Worm (Caenorhabditis elegans): ENCODE results near the gene ppfr-4.
"Not testable (repeated sequence)": the region's sequence is repeated elsewhere in the genome, so short reads cannot be mapped to it uniquely, and the experiment has no call there.

ppfr-4 gene

DNA sequence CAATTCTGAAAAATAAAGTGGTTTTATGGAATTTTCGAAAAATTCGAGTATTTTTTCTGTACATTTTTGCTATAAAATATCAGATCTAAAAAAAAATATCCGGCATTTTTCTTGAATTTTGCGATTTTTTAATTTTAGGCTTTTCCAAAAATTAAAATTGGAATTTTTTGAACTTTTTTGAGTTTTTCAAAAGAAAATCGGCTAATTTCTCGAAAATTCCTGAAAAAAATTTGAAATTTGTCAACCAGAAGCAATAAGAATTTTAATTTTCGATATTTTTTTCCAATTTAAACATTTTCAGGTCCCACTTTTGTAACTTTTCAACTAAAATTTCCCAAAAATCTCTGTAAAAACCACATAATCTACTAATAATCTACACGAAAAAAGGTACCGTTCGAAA is 16.1 kb upstream of the ppfr-4 start, which contains the start of gene Y71H2B.11:
Gene Y71H2B.11 (plus strand): TSS at position 301 of the 400 bp plus-strand sequence.
- TF ChIP-seq lim-7 (GFP tag; IDR thresholded peaks at IDR 0.05): no peak
- TF ChIP-seq ceh-32 (tag; optimal IDR thresholded peaks at IDR 0.05; ENCODE audit: poor library complexity): no peak

ce11 chrIII:2607717-2608116 is 12.0 kb upstream of the ppfr-4 start, which contains the start of gene Y71H2B.5:
Gene Y71H2B.5, plus strand, starts transcription at chrIII:2608017.
- not testable (repeated sequence) for TF ChIP-seq arid-1 (GFP tag; conservative IDR thresholded peaks at IDR 0.05); F49E8.2 (tag; optimal IDR thresholded peaks at IDR 0.05; ENCODE audit: borderline replicate concordance); hmg-1.1 (GFP tag; IDR thresholded peaks at IDR 0.05)

- TF ChIP-seq unc-62 (GFP tag; optimal IDR thresholded peaks at IDR 0.05 in 1 of 2) (peak in 1 of 2 experiments; percentile 95), unc-62 (tag; optimal IDR thresholded peaks at IDR 0.05) (no peak), nhr-10 (tag; optimal IDR thresholded peaks at IDR 0.05) (no peak)
These were observed 3.5 kb upstream of the ppfr-4 start for ce11 chrIII:2616212-2616611.

DNA sequence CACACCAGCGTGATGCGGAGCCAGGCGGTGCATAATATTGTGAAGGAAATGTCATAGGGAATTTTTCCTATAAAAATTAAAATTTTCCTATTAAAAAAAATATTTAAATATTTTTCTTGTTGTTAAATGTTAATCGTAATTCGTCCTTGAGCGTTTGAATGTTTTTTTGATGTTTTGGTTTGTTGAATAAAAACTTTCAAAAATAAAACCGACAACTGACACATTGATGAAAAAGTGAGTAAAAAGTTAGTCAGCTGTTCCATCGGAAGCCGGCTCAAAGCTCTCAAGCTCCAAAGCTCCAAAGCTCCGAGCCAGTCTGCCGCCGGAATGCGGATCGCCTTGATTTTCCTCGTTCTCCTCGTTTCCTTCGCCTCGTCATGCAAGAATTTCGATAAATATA is 1.1 kb upstream of the ppfr-4 start, which contains the start of gene Y71H2B.4:
Gene Y71H2B.4 (plus strand): TSS at position 301 of the 400 bp plus-strand sequence.
- TF ChIP-seq ceh-62 (tag; optimal IDR thresholded peaks at IDR 0.05) (no peak), pqm-1 (tag; optimal IDR thresholded peaks at IDR 0.05) (no peak), hif-1 (tag; optimal IDR thresholded peaks at IDR 0.05) (no peak), zag-1 (tag; optimal IDR thresholded peaks at IDR 0.05) (no peak), nhr-237 (tag; optimal IDR thresholded peaks at IDR 0.05) (no peak), ceh-32 (tag; optimal IDR thresholded peaks at IDR 0.05; ENCODE audit: poor library complexity) (no peak), lin-15B (tag; optimal IDR thresholded peaks at IDR 0.05) (no peak)

ce11 chrIII:2622870-2623269 is 3.1 kb downstream of the ppfr-4 start, which contains the start of gene Y71H2B.2:
Gene Y71H2B.2, plus strand, starts transcription at chrIII:2623170.
- TF ChIP-seq ces-1 (GFP tag; optimal IDR thresholded peaks at IDR 0.05): no peak
- no peak for TF ChIP-seq zfp-3 (GFP tag; conservative IDR thresholded peaks at IDR 0.05)
- TF ChIP-seq mxl-3 (GFP tag; optimal IDR thresholded peaks at IDR 0.05): no peak
- TF ChIP-seq jun-1 (tag; optimal IDR thresholded peaks at IDR 0.05): no peak
- no peak for TF ChIP-seq pqm-1 (tag; optimal IDR thresholded peaks at IDR 0.05)
- TF ChIP-seq madf-9 (GFP tag; conservative IDR thresholded peaks at IDR 0.05): no peak
- TF ChIP-seq ama-1 (optimal IDR thresholded peaks at IDR 0.05): no peak
- no peak for TF ChIP-seq zip-11 (GFP tag; IDR thresholded peaks at IDR 0.05)
- TF ChIP-seq fos-1 (tag; optimal IDR thresholded peaks at IDR 0.05): no peak
- no peak for TF ChIP-seq lin-13 (GFP tag; optimal IDR thresholded peaks at IDR 0.05)
- TF ChIP-seq arid-1 (GFP tag; conservative IDR thresholded peaks at IDR 0.05): no peak
- no peak for TF ChIP-seq T20F7.1 (GFP tag; optimal IDR thresholded peaks at IDR 0.05)
- no peak for TF ChIP-seq aly-2 (tag; optimal IDR thresholded peaks at IDR 0.05)
- TF ChIP-seq R02D3.7 (tag; optimal IDR thresholded peaks at IDR 0.05): no peak
- no peak for TF ChIP-seq nhr-6 (tag; optimal IDR thresholded peaks at IDR 0.05)
- TF ChIP-seq hlh-11 (tag; optimal IDR thresholded peaks at IDR 0.05): no peak
- no peak for TF ChIP-seq lin-38 (GFP tag; IDR thresholded peaks at IDR 0.05)
- TF ChIP-seq zag-1 (tag; optimal IDR thresholded peaks at IDR 0.05): no peak
- TF ChIP-seq lir-3 (tag; optimal IDR thresholded peaks at IDR 0.05): no peak

- TF ChIP-seq lin-13 (GFP tag; optimal IDR thresholded peaks at IDR 0.05) (no peak), unc-39 (tag; optimal IDR thresholded peaks at IDR 0.05) (no peak), hlh-11 (tag; optimal IDR thresholded peaks at IDR 0.05) (no peak), jun-1 (tag; optimal IDR thresholded peaks at IDR 0.05) (no peak), nhr-28 (tag; optimal IDR thresholded peaks at IDR 0.05) (peak; percentile 3), daf-16 (GFP tag; optimal IDR thresholded peaks at IDR 0.05) (no peak), daf-16 (tag; optimal IDR thresholded peaks at IDR 0.05) (no peak), nhr-10 (tag; optimal IDR thresholded peaks at IDR 0.05) (no peak)
These were observed 9.0 kb downstream of the ppfr-4 start, which contains the start of gene acbp-8 for ce11 chrIII:2628690-2629089. Gene acbp-8, plus strand, starts transcription at chrIII:2629013.

All from whole organism, L4 larva.